Worm (Caenorhabditis elegans) whole organism, L4/young adult: ENCODE results near the gene aqp-5.

ENCODE experiments used
- W03F9.2 ChIP-seq: fragments of 150-350 bp; optimal IDR thresholded peaks from 2 replicates; lab custom pipeline; 2014; ENCODE audit warnings: missing biosample characterization, missing genetic modification characterization
- dao-5 ChIP-seq: sonication (generic microtip); optimal IDR thresholded peaks from 2 replicates; lab custom pipeline; 2016; ENCODE audit warnings: missing genotype, missing genetic modification characterization, moderate library complexity, missing compliant biosample characterization

- no peak for TF ChIP-seq dao-5 (tag; lab: Kevin White, UChicago)
- no peak for TF ChIP-seq W03F9.2 (tag; lab: Kevin White, UChicago)
Observed at ce11 chrV:10476864-10477443, 14.6 kb upstream of the aqp-5 start.
